Fruit fly (Drosophila melanogaster): Measurements from ENCODE around the gene EndoA.

EndoA gene

dm6 chr3R:18923208-18923761, 16.9 kb downstream of the EndoA start (continued):
- TF ChIP-seq cg (GFP tag; optimal IDR thresholded peaks at IDR 0.05) (peak; percentile 78), en (GFP tag; optimal IDR thresholded peaks at IDR 0.05) (no peak), CG15479 (GFP tag; optimal IDR thresholded peaks at IDR 0.05) (no peak), sima (GFP tag; optimal IDR thresholded peaks at IDR 0.05) (no peak), kni (GFP tag; optimal IDR thresholded peaks at IDR 0.05) (peak; percentile 13), CG4707 (GFP tag; optimal IDR thresholded peaks at IDR 0.05) (no peak), CG11093 (GFP tag; IDR thresholded peaks at IDR 0.05) (no peak), Elba2 (GFP tag; optimal IDR thresholded peaks at IDR 0.05) (peak; percentile 92), Med (GFP tag) (peak; percentile 57), CG4854 (GFP tag; optimal IDR thresholded peaks at IDR 0.05) (peak; percentile 14), HLHmδ (GFP tag; optimal IDR thresholded peaks at IDR 0.05) (no peak), Meics (GFP tag; optimal IDR thresholded peaks at IDR 0.05) (no peak), CG2712 (tag; optimal IDR thresholded peaks at IDR 0.05) (no peak), hth (optimal IDR thresholded peaks at IDR 0.05) (no peak), kah (GFP tag; optimal IDR thresholded peaks at IDR 0.05) (peak; percentile 84), Nf-YB (GFP tag; optimal IDR thresholded peaks at IDR 0.05) (peak; percentile 96), CoRest (tag; optimal IDR thresholded peaks at IDR 0.05) (no peak), TFAM (GFP tag; optimal IDR thresholded peaks at IDR 0.05) (no peak), NC2β (GFP tag; optimal IDR thresholded peaks at IDR 0.05) (no peak), grau (tag; optimal IDR thresholded peaks at IDR 0.05) (no peak), CG31388 (GFP tag; optimal IDR thresholded peaks at IDR 0.05) (no peak), CG12659 (GFP tag; optimal IDR thresholded peaks at IDR 0.05) (no peak), ftz-f1 (GFP tag; optimal IDR thresholded peaks at IDR 0.05) (no peak), ewg (GFP tag; optimal IDR thresholded peaks at IDR 0.05) (no peak), CG5180 (GFP tag; optimal IDR thresholded peaks at IDR 0.05) (no peak), CG3407 (GFP tag; optimal IDR thresholded peaks at IDR 0.05) (no peak), corto (GFP tag; optimal IDR thresholded peaks at IDR 0.05) (peak; percentile 18), cas (GFP tag; IDR thresholded peaks at IDR 0.05) (no peak), Sox100B (GFP tag; optimal IDR thresholded peaks at IDR 0.05) (peak; percentile 11), ATbp (GFP tag; optimal IDR thresholded peaks at IDR 0.05) (peak; percentile 49), CG12219 (GFP tag; optimal IDR thresholded peaks at IDR 0.05) (no peak), sr (GFP tag; IDR thresholded peaks at IDR 0.05) (no peak), vfl (GFP tag; optimal IDR thresholded peaks at IDR 0.05) (no peak), crc (GFP tag; optimal IDR thresholded peaks at IDR 0.05) (no peak), CG3995 (GFP tag; optimal IDR thresholded peaks at IDR 0.05) (no peak), Nf-YA (GFP tag; IDR thresholded peaks at IDR 0.05) (peak; percentile 55; the same call in 1 of the 2 replicates), CG10321 (GFP tag; IDR thresholded peaks at IDR 0.05) (peak; percentile 91), CG8290 (GFP tag; optimal IDR thresholded peaks at IDR 0.05) (no peak), CG8290 (tag; optimal IDR thresholded peaks at IDR 0.05) (peak in 1 of 2 experiments; percentile 2), CG17802 (tag; optimal IDR thresholded peaks at IDR 0.05) (no peak), crp (GFP tag; optimal IDR thresholded peaks at IDR 0.05) (peak in 1 of 2 experiments; percentile 12), ind (GFP tag; optimal IDR thresholded peaks at IDR 0.05) (no peak), CG3163 (GFP tag; optimal IDR thresholded peaks at IDR 0.05) (peak; percentile 3), ken (GFP tag; IDR thresholded peaks at IDR 0.05) (no peak), CG14667 (GFP tag; IDR thresholded peaks at IDR 0.05) (no peak), fd102C (GFP tag; optimal IDR thresholded peaks at IDR 0.05) (no peak), CG17361 (GFP tag; IDR thresholded peaks at IDR 0.05) (no peak), CG15696 (tag; optimal IDR thresholded peaks at IDR 0.05) (no peak), stc (GFP tag; IDR thresholded peaks at IDR 0.05) (no peak), Atf6 (GFP tag; IDR thresholded peaks at IDR 0.05) (peak; percentile 45; the same call in 1 of the 2 replicates), CG12391 (tag; optimal IDR thresholded peaks at IDR 0.05) (no peak)

Data from whole organism, embryonic.